Worm (Caenorhabditis elegans) whole organism, young adult: Measurements from ENCODE around the gene bath-26.

Experiments
- B0019.2 ChIP-seq: fragments of 200-800 bp; sonication (Bioruptor generic); conservative IDR thresholded peaks from 2 replicates; pipeline ENCODE4 v1.3.6; 2022; ENCODE audit warnings: missing genetic modification reagents, missing genetic modification characterization, missing compliant biosample characterization
- B0261.1 ChIP-seq: sonication (generic microtip); optimal IDR thresholded peaks from 2 replicates; lab custom pipeline; 2016; ENCODE audit warnings: mild to moderate bottlenecking, missing genetic modification characterization, moderate library complexity, missing compliant biosample characterization
- B0336.3 ChIP-seq: fragments of 200-800 bp; sonication (Bioruptor generic); IDR thresholded peaks from 2 replicates; pipeline ENCODE4 v1.3.6; 2022; ENCODE audit warnings: missing genetic modification characterization, missing compliant biosample characterization
- F10E7.11 ChIP-seq: sonication (generic microtip); optimal IDR thresholded peaks from 2 replicates; lab custom pipeline; 2017; ENCODE audit warnings: mild to moderate bottlenecking, missing genetic modification characterization, moderate library complexity, missing compliant biosample characterization
- F39B2.1 ChIP-seq: fragments of 200-800 bp; sonication (Bioruptor generic); IDR thresholded peaks from 2 replicates; pipeline ENCODE4 v1.3.6; 2022; ENCODE audit warnings: missing genetic modification reagents, missing genetic modification characterization, missing compliant biosample characterization
- T26A5.8 ChIP-seq: sonication (generic microtip); optimal IDR thresholded peaks from 2 replicates; lab custom pipeline; 2016; ENCODE audit warnings: missing genetic modification characterization, missing compliant biosample characterization
- Y53F4B.3 ChIP-seq: fragments of 200-800 bp; sonication (Bioruptor generic); IDR thresholded peaks from 2 replicates; pipeline ENCODE4 v1.3.6; 2022; ENCODE audit warnings: missing genetic modification reagents, missing genetic modification characterization, missing compliant biosample characterization
- Y56A3A.18 ChIP-seq: fragments of 200-800 bp; sonication (Bioruptor generic); IDR thresholded peaks from 2 replicates; pipeline ENCODE4 v1.3.6; 2022; ENCODE audit warnings: missing genetic modification reagents, missing genetic modification characterization, missing compliant biosample characterization
- ZK185.1 ChIP-seq: sonication (generic microtip); optimal IDR thresholded peaks from 2 replicates; lab custom pipeline; 2016; ENCODE audit warnings: mild to moderate bottlenecking, missing genetic modification characterization, missing compliant biosample characterization; ENCODE audit not compliant: poor library complexity, severe bottlenecking
- ama-1 ChIP-seq, 3 experiments: fragments of 150-350 bp in 1 of 3; sonication (generic microtip) in 2 of 3; optimal IDR thresholded peaks; 2 replicates each; lab custom pipeline; 2014 to 2018; ENCODE audit warnings: missing biosample characterization in 2 of 3, missing genetic modification characterization in 2 of 3, missing genetic modification reagents in 2 of 3
- atf-7 ChIP-seq: sonication (generic microtip); optimal IDR thresholded peaks from 2 replicates; lab custom pipeline; 2017; ENCODE audit warnings: mild to moderate bottlenecking, missing genetic modification characterization, missing compliant biosample characterization
- athp-1 ChIP-seq: sonication (generic microtip); optimal IDR thresholded peaks from 2 replicates; lab custom pipeline; 2017; ENCODE audit warnings: mild to moderate bottlenecking, missing genetic modification characterization, missing compliant biosample characterization
- attf-5 ChIP-seq: fragments of 200-800 bp; sonication (Bioruptor generic); optimal IDR thresholded peaks from 2 replicates; lab custom pipeline; 2018; ENCODE audit warnings: mild to moderate bottlenecking, missing genetic modification characterization, missing compliant biosample characterization
- cebp-2 ChIP-seq: fragments of 200-800 bp; sonication (Bioruptor generic); IDR thresholded peaks from 2 replicates; pipeline ENCODE4 v1.3.6; 2022; ENCODE audit warnings: missing genetic modification characterization, missing compliant biosample characterization
- ceh-100 ChIP-seq: fragments of 200-800 bp; sonication (Bioruptor generic); IDR thresholded peaks from 2 replicates; pipeline ENCODE4 v1.3.6; 2022; ENCODE audit warnings: missing genetic modification reagents, missing genetic modification characterization, missing compliant biosample characterization
- ceh-27 ChIP-seq: fragments of 200-800 bp; sonication (Bioruptor generic); optimal IDR thresholded peaks from 2 replicates; lab custom pipeline; 2018; ENCODE audit warnings: mild to moderate bottlenecking, missing genetic modification characterization, moderate library complexity, missing compliant biosample characterization
- ceh-58 ChIP-seq: fragments of 200-800 bp; sonication (Bioruptor generic); IDR thresholded peaks from 2 replicates; pipeline ENCODE4 v1.3.6; 2022; ENCODE audit warnings: missing genetic modification characterization, missing compliant biosample characterization
- ceh-91 ChIP-seq: fragments of 200-800 bp; sonication (Bioruptor generic); IDR thresholded peaks from 2 replicates; pipeline ENCODE4 v1.3.6; 2022; ENCODE audit warnings: missing genetic modification reagents, missing genetic modification characterization, missing compliant biosample characterization
- chd-7 ChIP-seq: sonication (generic microtip); optimal IDR thresholded peaks from 2 replicates; lab custom pipeline; 2016; ENCODE audit warnings: mild to moderate bottlenecking, missing genetic modification characterization, moderate library complexity, missing compliant biosample characterization
- dox-1 ChIP-seq: fragments of 200-800 bp; sonication (Bioruptor generic); IDR thresholded peaks from 2 replicates; pipeline ENCODE4 v1.3.6; 2022; ENCODE audit warnings: missing genetic modification reagents, missing genetic modification characterization, missing compliant biosample characterization
- dpl-1 ChIP-seq: fragments of 150-350 bp; optimal IDR thresholded peaks from 2 replicates; lab custom pipeline; 2014; ENCODE audit warnings: missing biosample characterization, missing genetic modification reagents, missing genetic modification characterization
- egrh-3 ChIP-seq: fragments of 200-800 bp; sonication (Bioruptor generic); IDR thresholded peaks from 2 replicates; pipeline ENCODE4 v1.3.6; 2022; ENCODE audit warnings: missing genetic modification reagents, missing genetic modification characterization, missing compliant biosample characterization
- gei-17 ChIP-seq: fragments of 200-800 bp; sonication (Bioruptor generic); optimal IDR thresholded peaks from 2 replicates; lab custom pipeline; 2018; ENCODE audit warnings: mild to moderate bottlenecking, missing genetic modification characterization, missing compliant biosample characterization
- him-1 ChIP-seq: sonication (generic microtip); optimal IDR thresholded peaks from 2 replicates; lab custom pipeline; 2016; ENCODE audit warnings: missing genotype, missing genetic modification reagents, missing genetic modification characterization, missing compliant biosample characterization
- hsf-1 ChIP-seq: fragments of 200-800 bp; sonication (Bioruptor generic); IDR thresholded peaks from 2 replicates; pipeline ENCODE4 v1.3.6; 2022; ENCODE audit warnings: missing genetic modification reagents, missing genetic modification characterization, missing compliant biosample characterization
- lag-1 ChIP-seq: fragments of 200-800 bp; sonication (Bioruptor generic); IDR thresholded peaks from 2 replicates; pipeline ENCODE4 v1.3.6; 2022; ENCODE audit warnings: missing genetic modification reagents, missing genetic modification characterization, missing compliant biosample characterization
- lin-40 ChIP-seq: sonication (generic microtip); optimal IDR thresholded peaks from 2 replicates; lab custom pipeline; 2016; ENCODE audit warnings: missing genetic modification characterization, mild to moderate bottlenecking, missing compliant biosample characterization, missing genotype, missing genetic modification reagents
- lin-54 ChIP-seq: fragments of 200-800 bp; sonication (Bioruptor generic); optimal IDR thresholded peaks from 2 replicates; lab custom pipeline; 2018; ENCODE audit warnings: mild to moderate bottlenecking, missing genetic modification characterization, missing compliant biosample characterization
- lsl-1 ChIP-seq: fragments of 200-800 bp; sonication (Bioruptor generic); optimal IDR thresholded peaks from 2 replicates; lab custom pipeline; 2018; ENCODE audit warnings: mild to moderate bottlenecking, missing genetic modification characterization, moderate library complexity, missing compliant biosample characterization
- madf-10 ChIP-seq: sonication (generic microtip); optimal IDR thresholded peaks from 2 replicates; lab custom pipeline; 2016; ENCODE audit warnings: mild to moderate bottlenecking, missing genetic modification characterization, missing compliant biosample characterization
- mes-4 ChIP-seq: sonication (generic microtip); optimal IDR thresholded peaks from 2 replicates; lab custom pipeline; 2016; ENCODE audit warnings: missing genotype, missing genetic modification characterization, missing compliant biosample characterization
- nfyb-1 ChIP-seq: fragments of 200-800 bp; sonication (Bioruptor generic); IDR thresholded peaks from 2 replicates; pipeline ENCODE4 v1.3.6; 2022; ENCODE audit warnings: missing genetic modification reagents, missing genetic modification characterization, missing compliant biosample characterization
- nhr-80 ChIP-seq: sonication (generic microtip); optimal IDR thresholded peaks from 2 replicates; lab custom pipeline; 2016; ENCODE audit warnings: missing genetic modification characterization, missing compliant biosample characterization
- pbrm-1 ChIP-seq: fragments of 200-800 bp; sonication (Bioruptor generic); IDR thresholded peaks from 2 replicates; pipeline ENCODE4 v1.3.6; 2022; ENCODE audit warnings: missing genetic modification reagents, missing genetic modification characterization, missing compliant biosample characterization
- snpc-1.1 ChIP-seq: sonication (generic microtip); optimal IDR thresholded peaks from 2 replicates; lab custom pipeline; 2017; ENCODE audit warnings: missing genetic modification characterization, mild to moderate bottlenecking, missing compliant biosample characterization, antibody characterized with exemption, moderate library complexity, missing genotype, missing genetic modification reagents; ENCODE audit not compliant: insufficient read depth
- snpc-3.4 ChIP-seq: sonication (generic microtip); optimal IDR thresholded peaks from 2 replicates; lab custom pipeline; 2017; ENCODE audit warnings: missing genetic modification characterization, mild to moderate bottlenecking, missing compliant biosample characterization, antibody characterized with exemption, moderate library complexity, missing genotype, missing genetic modification reagents
- snpc-4 ChIP-seq, 5 experiments: fragments of 150-350 bp in 1 of 5; sonication (generic microtip) in 4 of 5; optimal IDR thresholded peaks; 2 replicates each; lab custom pipeline; 2014 to 2018; ENCODE audit warnings: missing genetic modification characterization in 5 of 5, missing biosample characterization in 3 of 5, antibody characterized with exemption in 2 of 5, mild to moderate bottlenecking in 2 of 5, missing compliant biosample characterization in 2 of 5, missing genotype in 2 of 5, moderate library complexity in 2 of 5, missing genetic modification reagents in 1 of 5
- somi-1 ChIP-seq: fragments of 200-800 bp; sonication (Bioruptor generic); optimal IDR thresholded peaks from 2 replicates; lab custom pipeline; 2018; ENCODE audit warnings: mild to moderate bottlenecking, missing genetic modification characterization, missing compliant biosample characterization
- tbp1 ChIP-seq: fragments of 200-800 bp; sonication (Bioruptor generic); optimal IDR thresholded peaks from 2 replicates; lab custom pipeline; 2018; ENCODE audit warnings: mild to moderate bottlenecking, missing genetic modification characterization, missing compliant biosample characterization
- unc-130 ChIP-seq: sonication (generic microtip); optimal IDR thresholded peaks from 2 replicates; lab custom pipeline; 2016; ENCODE audit warnings: missing genetic modification reagents, missing genetic modification characterization, missing compliant biosample characterization
- unc-62 ChIP-seq: fragments of 150-350 bp; optimal IDR thresholded peaks from 2 replicates; lab custom pipeline; 2014; ENCODE audit warnings: missing biosample characterization, missing genetic modification reagents, missing genetic modification characterization
- zim-3 ChIP-seq: sonication (generic microtip); optimal IDR thresholded peaks from 2 replicates; lab custom pipeline; 2017; ENCODE audit warnings: mild to moderate bottlenecking, missing genetic modification characterization, moderate library complexity, missing compliant biosample characterization
- ztf-18 ChIP-seq: sonication (generic microtip); optimal IDR thresholded peaks from 2 replicates; lab custom pipeline; 2016; ENCODE audit warnings: missing genotype, mild to moderate bottlenecking, missing genetic modification characterization, missing compliant biosample characterization
- ztf-26 ChIP-seq: sonication (generic microtip); optimal IDR thresholded peaks from 2 replicates; lab custom pipeline; 2017; ENCODE audit warnings: missing genetic modification characterization, missing compliant biosample characterization

The bath-26 gene

ce11 chrII:1618948-1619347 lies 18.4 kb upstream of the bath-26 start, which contains the start of gene fbxa-166:
Gene fbxa-166 (minus strand): TSS chrII:1619048.
- TF ChIP-seq attf-5 (GFP tag; lab: Kevin White, UChicago) (no peak), madf-10 (no peak), him-1 (tag; lab: Kevin White, UChicago) (no peak), B0261.1 (tag; lab: Kevin White, UChicago) (no peak), ceh-58 (GFP tag; lab: Robert Waterston, UW) (no peak), snpc-1.1 (tag; lab: Kevin White, UChicago) (no peak), tbp1 (no peak), gei-17 (GFP tag; lab: Kevin White, UChicago) (no peak), Y56A3A.18 (GFP tag; lab: Robert Waterston, UW) (no peak), ZK185.1 (tag; lab: Kevin White, UChicago) (no peak), B0019.2 (GFP tag; lab: Robert Waterston, UW) (no peak), lsl-1 (GFP tag; lab: Kevin White, UChicago) (no peak), lin-54 (GFP tag; lab: Kevin White, UChicago) (no peak), dpl-1 (GFP tag; lab: Kevin White, UChicago) (no peak), F10E7.11 (tag; lab: Kevin White, UChicago) (no peak), hsf-1 (no peak), atf-7 (tag; lab: Kevin White, UChicago) (no peak)

ce11 chrII:1616382-1616781 lies 15.8 kb upstream of the bath-26 start, which contains the start of gene fbxa-165:
Gene fbxa-165 (minus strand): TSS chrII:1616482.
- TF ChIP-seq athp-1 (tag; lab: Kevin White, UChicago), result no peak
- TF ChIP-seq Y53F4B.3 (GFP tag; lab: Robert Waterston, UW), result no peak
- no peak for TF ChIP-seq ceh-100
- TF ChIP-seq ceh-27 (GFP tag; lab: Kevin White, UChicago), result no peak
- TF ChIP-seq snpc-4 (GFP tag; optimal IDR thresholded peaks at IDR 0.05; lab: Kevin White, UChicago), result no peak
- no peak for TF ChIP-seq snpc-4 (tag; optimal IDR thresholded peaks at IDR 0.05; lab: Kevin White, UChicago)
- TF ChIP-seq cebp-2, result no peak
- no peak for TF ChIP-seq zim-3 (tag; lab: Kevin White, UChicago)
- TF ChIP-seq ceh-91 (GFP tag; lab: Robert Waterston, UW), result no peak
- TF ChIP-seq lag-1 (GFP tag; lab: Robert Waterston, UW), result no peak
- no peak for TF ChIP-seq mes-4 (tag; lab: Kevin White, UChicago)
- no peak for TF ChIP-seq nhr-80
- no peak for TF ChIP-seq dox-1 (GFP tag; lab: Robert Waterston, UW)
- no peak for TF ChIP-seq ceh-58 (GFP tag; lab: Robert Waterston, UW)
- TF ChIP-seq egrh-3, result no peak
- no peak for TF ChIP-seq atf-7 (tag; lab: Kevin White, UChicago)
- no peak for TF ChIP-seq somi-1

ce11 chrII:1613972-1614371 lies 13.4 kb upstream of the bath-26 start, which contains the start of gene fbxa-164:
Gene fbxa-164 (minus strand): TSS chrII:1614072.
- TF ChIP-seq ztf-18 (no peak), T26A5.8 (tag; lab: Kevin White, UChicago) (no peak), F39B2.1 (GFP tag; lab: Robert Waterston, UW) (no peak), gei-17 (GFP tag; lab: Kevin White, UChicago) (no peak), chd-7 (tag; lab: Kevin White, UChicago) (no peak), lin-40 (tag; lab: Kevin White, UChicago) (no peak), unc-62 (no peak), ztf-26 (tag; lab: Kevin White, UChicago) (no peak), madf-10 (no peak), B0336.3 (no peak), unc-130 (GFP tag; lab: Kevin White, UChicago) (no peak), lin-54 (GFP tag; lab: Kevin White, UChicago) (no peak), pbrm-1 (GFP tag; lab: Robert Waterston, UW) (no peak), ama-1 (optimal IDR thresholded peaks at IDR 0.05; lab: Kevin White, UChicago) (no peak), ama-1 (GFP tag; optimal IDR thresholded peaks at IDR 0.05; lab: Kevin White, UChicago) (no peak), snpc-3.4 (tag; lab: Kevin White, UChicago) (no peak), nfyb-1 (GFP tag; lab: Robert Waterston, UW) (no peak)
- TF ChIP-seq, all 124 proteins: peak for 0
